Fruit fly (Drosophila melanogaster) whole organism, embryonic: ENCODE measurements around the gene Sec20.

Experiments used
- CG10209 ChIP-seq: fragments of 200-800 bp; sonication (Bioruptor generic); optimal IDR thresholded peaks from 3 replicates; lab custom pipeline; 2017; ENCODE audit warnings: missing biosample characterization, mild to moderate bottlenecking, missing genetic modification characterization, missing genetic modification reagents
- CG10366 ChIP-seq: fragments of 200-800 bp; sonication (Bioruptor generic); IDR thresholded peaks from 2 replicates; pipeline ENCODE4 v1.3.6; 2022; ENCODE audit warnings: missing biosample characterization, missing genetic modification characterization
- CG10543 ChIP-seq: fragments of 200-800 bp; sonication (Bioruptor generic); optimal IDR thresholded peaks from 3 replicates; lab custom pipeline; 2017; ENCODE audit warnings: missing biosample characterization, mild to moderate bottlenecking, missing genetic modification characterization, moderate library complexity
- CG13123 ChIP-seq: fragments of 200-800 bp; sonication (Bioruptor generic); optimal IDR thresholded peaks from 2 replicates; lab custom pipeline; 2016; ENCODE audit warnings: missing biosample characterization, missing genetic modification characterization
- CG13894 ChIP-seq: fragments of 200-800 bp; sonication (Bioruptor generic); optimal IDR thresholded peaks from 3 replicates; lab custom pipeline; 2018; ENCODE audit warnings: missing biosample characterization, mild to moderate bottlenecking, missing genetic modification characterization, moderate library complexity
- CG14860 ChIP-seq: fragments of 200-800 bp; sonication (Bioruptor generic); IDR thresholded peaks from 3 replicates; pipeline ENCODE4 v1.3.6; 2022; ENCODE audit warnings: missing biosample characterization, missing genetic modification characterization; ENCODE audit not compliant: partially characterized antibody
- CG17328 ChIP-seq: fragments of 200-800 bp; sonication (Bioruptor generic); IDR thresholded peaks from 2 replicates; pipeline ENCODE4 v1.3.6; 2022; ENCODE audit warnings: missing biosample characterization, missing genetic modification characterization
- CG17385 ChIP-seq: fragments of 200-800 bp; sonication (Bioruptor generic); optimal IDR thresholded peaks from 3 replicates; lab custom pipeline; 2018; ENCODE audit warnings: missing biosample characterization, mild to moderate bottlenecking, missing genetic modification characterization
- CG17912 ChIP-seq: fragments of 200-800 bp; sonication (Bioruptor generic); optimal IDR thresholded peaks from 2 replicates; lab custom pipeline; 2018; ENCODE audit warnings: missing biosample characterization, mild to moderate bottlenecking, missing genetic modification characterization
- CG18599 ChIP-seq: fragments of 200-800 bp; sonication (Bioruptor generic); optimal IDR thresholded peaks from 3 replicates; lab custom pipeline; 2017; ENCODE audit warnings: missing biosample characterization, missing genetic modification characterization, mild to moderate bottlenecking, moderate library complexity, missing genetic modification reagents
- CG2116 ChIP-seq: fragments of 200-800 bp; sonication (Bioruptor generic); optimal IDR thresholded peaks from 3 replicates; lab custom pipeline; 2018; ENCODE audit warnings: missing biosample characterization, mild to moderate bottlenecking, missing genetic modification characterization
- CG33557 ChIP-seq: fragments of 200-800 bp; sonication (Bioruptor generic); optimal IDR thresholded peaks from 2 replicates; lab custom pipeline; 2019; ENCODE audit warnings: missing biosample characterization, mild to moderate bottlenecking, missing genetic modification characterization, moderate library complexity
- CG34376 ChIP-seq: fragments of 200-800 bp; sonication (Bioruptor generic); optimal IDR thresholded peaks from 2 replicates; lab custom pipeline; 2018; ENCODE audit warnings: missing biosample characterization, mild to moderate bottlenecking, missing genetic modification characterization
- CG4404 ChIP-seq: fragments of 200-800 bp; sonication (Bioruptor generic); IDR thresholded peaks from 2 replicates; pipeline ENCODE4 v1.3.6; 2022; ENCODE audit warnings: missing biosample characterization, missing genetic modification characterization
- CG5953 ChIP-seq: fragments of 200-800 bp; sonication (Bioruptor generic); IDR thresholded peaks from 2 replicates; pipeline ENCODE4 v1.3.6; 2022; ENCODE audit warnings: missing biosample characterization, missing genetic modification characterization
- CG9797 ChIP-seq: fragments of 200-800 bp; sonication (Bioruptor generic); optimal IDR thresholded peaks from 3 replicates; lab custom pipeline; 2018; ENCODE audit warnings: missing biosample characterization, mild to moderate bottlenecking, missing genetic modification characterization
- Dbx ChIP-seq: fragments of 200-800 bp; sonication (Bioruptor generic); IDR thresholded peaks from 3 replicates; pipeline ENCODE4 v1.3.6; 2022; ENCODE audit warnings: missing biosample characterization, missing genetic modification characterization
- Dip2 ChIP-seq: fragments of 200-800 bp; sonication (Bioruptor generic); IDR thresholded peaks from 2 replicates; pipeline ENCODE4 v1.3.6; 2022; ENCODE audit warnings: missing biosample characterization, missing genetic modification characterization
- Elba2 ChIP-seq: fragments of 200-800 bp; sonication (Bioruptor generic); optimal IDR thresholded peaks from 3 replicates; lab custom pipeline; 2016; ENCODE audit warnings: missing biosample characterization, missing genetic modification characterization
- Fer3 ChIP-seq: fragments of 200-800 bp; sonication (Bioruptor generic); optimal IDR thresholded peaks from 2 replicates; lab custom pipeline; 2018; ENCODE audit warnings: missing biosample characterization, mild to moderate bottlenecking, missing genetic modification characterization, moderate library complexity
- GATAe ChIP-seq: fragments of 200-800 bp; sonication (Bioruptor generic); conservative IDR thresholded peaks from 2 replicates; pipeline ENCODE4 v1.3.6; 2022; ENCODE audit warnings: missing biosample characterization, missing genetic modification characterization
- H15 ChIP-seq: fragments of 200-800 bp; sonication (Bioruptor generic); IDR thresholded peaks from 3 replicates; pipeline ENCODE4 v1.3.6; 2022; ENCODE audit warnings: missing biosample characterization, missing genetic modification characterization
- HmgZ ChIP-seq: fragments of 200-800 bp; sonication (Bioruptor generic); optimal IDR thresholded peaks from 2 replicates; lab custom pipeline; 2018; ENCODE audit warnings: missing biosample characterization, mild to moderate bottlenecking, missing genetic modification characterization
- Hmr ChIP-seq: fragments of 200-800 bp; sonication (Bioruptor generic); optimal IDR thresholded peaks from 3 replicates; lab custom pipeline; 2017; ENCODE audit warnings: mild to moderate bottlenecking, missing biosample characterization, missing genetic modification reagents, missing genetic modification characterization
- NFAT ChIP-seq: fragments of 200-800 bp; sonication (Bioruptor generic); IDR thresholded peaks from 2 replicates; pipeline ENCODE4 v1.3.6; 2022; ENCODE audit warnings: missing biosample characterization, missing genetic modification characterization
- Poxn ChIP-seq: fragments of 200-800 bp; sonication (Bioruptor generic); IDR thresholded peaks from 2 replicates; pipeline ENCODE4 v1.3.6; 2022; ENCODE audit warnings: missing biosample characterization, missing genetic modification characterization
- Rfx ChIP-seq: fragments of 200-800 bp; sonication (Bioruptor generic); IDR thresholded peaks from 2 replicates; pipeline ENCODE4 v1.3.6; 2022; ENCODE audit warnings: missing biosample characterization, missing genetic modification characterization
- Sin3A ChIP-seq: fragments of >200 bp; optimal IDR thresholded peaks from 2 replicates; lab custom pipeline; 2018
- Ssrp ChIP-seq: fragments of 200-800 bp; sonication (Bioruptor generic); optimal IDR thresholded peaks from 2 replicates; lab custom pipeline; 2018; ENCODE audit warnings: missing biosample characterization, mild to moderate bottlenecking, missing genetic modification characterization, moderate library complexity
- ac ChIP-seq: fragments of 200-800 bp; sonication (Bioruptor generic); optimal IDR thresholded peaks from 3 replicates; lab custom pipeline; 2017; ENCODE audit warnings: missing biosample characterization, mild to moderate bottlenecking, missing genetic modification characterization
- ash1 ChIP-seq: fragments of 200-800 bp; sonication (Bioruptor generic); optimal IDR thresholded peaks from 2 replicates; lab custom pipeline; 2018; ENCODE audit warnings: missing biosample characterization, mild to moderate bottlenecking, missing genetic modification characterization
- bcd ChIP-seq: fragments of 200-800 bp; sonication (Bioruptor generic); optimal IDR thresholded peaks from 2 replicates; lab custom pipeline; 2017; ENCODE audit warnings: missing biosample characterization, mild to moderate bottlenecking, missing genetic modification characterization
- ci ChIP-seq: fragments of 200-800 bp; sonication (Bioruptor generic); IDR thresholded peaks from 3 replicates; pipeline ENCODE4 v1.3.6; 2022; ENCODE audit warnings: missing biosample characterization, missing genetic modification characterization
- dimm ChIP-seq: fragments of 200-800 bp; sonication (Bioruptor generic); IDR thresholded peaks from 2 replicates; pipeline ENCODE4 v1.3.6; 2022; ENCODE audit warnings: missing biosample characterization, missing genetic modification characterization
- dmrt11E ChIP-seq: fragments of 200-800 bp; sonication (Bioruptor generic); optimal IDR thresholded peaks from 3 replicates; lab custom pipeline; 2018; ENCODE audit warnings: missing biosample characterization, mild to moderate bottlenecking, missing genetic modification characterization, moderate library complexity
- dmrt99B ChIP-seq: fragments of 200-800 bp; sonication (Bioruptor generic); optimal IDR thresholded peaks from 2 replicates; lab custom pipeline; 2018; ENCODE audit warnings: missing biosample characterization, mild to moderate bottlenecking, missing genetic modification characterization, moderate library complexity
- ems ChIP-seq: fragments of 200-800 bp; sonication (Bioruptor generic); optimal IDR thresholded peaks from 3 replicates; lab custom pipeline; 2016; ENCODE audit warnings: missing biosample characterization, missing genetic modification characterization
- exex ChIP-seq: fragments of 200-800 bp; sonication (Bioruptor generic); optimal IDR thresholded peaks from 4 replicates; lab custom pipeline; 2018; ENCODE audit warnings: missing biosample characterization, mild to moderate bottlenecking, missing genetic modification characterization, moderate library complexity
- hbn ChIP-seq: fragments of 200-800 bp; sonication (Bioruptor generic); IDR thresholded peaks from 2 replicates; pipeline ENCODE4 v1.3.6; 2022; ENCODE audit warnings: missing biosample characterization, missing genetic modification characterization; ENCODE audit not compliant: partially characterized antibody
- inv ChIP-seq: fragments of 200-800 bp; sonication (Bioruptor generic); IDR thresholded peaks from 2 replicates; pipeline ENCODE4 v1.3.6; 2022; ENCODE audit warnings: missing biosample characterization, missing genetic modification characterization; ENCODE audit not compliant: partially characterized antibody
- kay ChIP-seq: fragments of 200-800 bp; sonication (Bioruptor generic); optimal IDR thresholded peaks from 2 replicates; lab custom pipeline; 2016; ENCODE audit warnings: missing biosample characterization, missing genetic modification characterization
- maf-S ChIP-seq: fragments of 200-800 bp; sonication (Bioruptor generic); optimal IDR thresholded peaks from 2 replicates; lab custom pipeline; 2016; ENCODE audit warnings: missing biosample characterization, missing genetic modification characterization
- odd ChIP-seq: fragments of 200-800 bp; sonication (Bioruptor generic); optimal IDR thresholded peaks from 2 replicates; lab custom pipeline; 2017; ENCODE audit warnings: missing biosample characterization, mild to moderate bottlenecking, missing genetic modification characterization
- onecut ChIP-seq: fragments of 200-800 bp; sonication (Bioruptor generic); IDR thresholded peaks from 2 replicates; pipeline ENCODE4 v1.3.6; 2022; ENCODE audit warnings: missing biosample characterization, missing genetic modification characterization
- peb ChIP-seq: fragments of 200-800 bp; sonication (Bioruptor generic); IDR thresholded peaks from 2 replicates; pipeline ENCODE4 v1.3.6; 2022; ENCODE audit warnings: missing biosample characterization, missing genetic modification characterization
- pfk ChIP-seq: fragments of 200-800 bp; sonication (Bioruptor generic); optimal IDR thresholded peaks from 2 replicates; lab custom pipeline; 2018; ENCODE audit warnings: missing biosample characterization, mild to moderate bottlenecking, missing genetic modification characterization, moderate library complexity
- pho ChIP-seq: fragments of 200-800 bp; sonication (Bioruptor generic); optimal IDR thresholded peaks from 2 replicates; lab custom pipeline; 2016; ENCODE audit warnings: missing biosample characterization, missing genetic modification characterization
- ranshi ChIP-seq: fragments of 200-800 bp; sonication (Bioruptor generic); IDR thresholded peaks from 2 replicates; pipeline ENCODE4 v1.3.6; 2022; ENCODE audit warnings: missing biosample characterization, missing genetic modification characterization
- ro ChIP-seq: fragments of 200-800 bp; sonication (Bioruptor generic); IDR thresholded peaks from 2 replicates; pipeline ENCODE4 v1.3.6; 2022; ENCODE audit warnings: missing biosample characterization, missing genetic modification characterization
- sens ChIP-seq: fragments of 200-800 bp; sonication (Bioruptor generic); peaks from one replicate; lab custom pipeline; 2016; ENCODE audit warnings: missing biosample characterization, missing genetic modification characterization
- unc-4 ChIP-seq: fragments of 200-800 bp; sonication (Bioruptor generic); IDR thresholded peaks from 2 replicates; pipeline ENCODE4 v1.3.6; 2022; ENCODE audit warnings: missing biosample characterization, missing genetic modification characterization; ENCODE audit not compliant: partially characterized antibody

The Sec20 gene

dm6 chr3R:5791497-5791896, 32.8 kb downstream of the Sec20 start, which contains the start of gene Hpf1 (continued):
- peak; percentile 86 for TF ChIP-seq CG17912 (GFP tag; lab: Kevin White, UChicago)
- no peak for TF ChIP-seq CG14860 (GFP tag; lab: Robert Waterston, UW)
- TF ChIP-seq ro (GFP tag; lab: Robert Waterston, UW): peak; percentile 92
- TF ChIP-seq maf-S (GFP tag; lab: Kevin White, UChicago): peak; percentile 98
- peak; percentile 98 for TF ChIP-seq ci (GFP tag; lab: Robert Waterston, UW)
- peak; percentile 95 for TF ChIP-seq Poxn
- peak; percentile 98 for TF ChIP-seq Dbx (GFP tag; lab: Robert Waterston, UW)
- TF ChIP-seq unc-4 (GFP tag; lab: Robert Waterston, UW): no peak
- peak; percentile 97 for TF ChIP-seq NFAT (GFP tag; lab: Robert Waterston, UW)
- TF ChIP-seq pfk: peak; percentile 51
- TF ChIP-seq inv (GFP tag; lab: Robert Waterston, UW): no peak
- TF ChIP-seq onecut: peak; percentile 90
- TF ChIP-seq ems (GFP tag; lab: Kevin White, UChicago): peak; percentile 99
- no peak for TF ChIP-seq Sin3A
- peak; percentile 99 for TF ChIP-seq HmgZ (tag; lab: Kevin White, UChicago)
- peak; percentile 78 for TF ChIP-seq Elba2 (GFP tag; lab: Kevin White, UChicago)
- TF ChIP-seq ac (GFP tag; lab: Kevin White, UChicago): peak; percentile 86
- TF ChIP-seq ash1 (GFP tag; lab: Kevin White, UChicago): peak; percentile 85
- peak; percentile 98 for TF ChIP-seq CG13894
- TF ChIP-seq hbn (GFP tag; lab: Robert Waterston, UW): no peak
- TF ChIP-seq exex (tag; lab: Kevin White, UChicago): peak; percentile 92
- peak; percentile 98 for TF ChIP-seq bcd (GFP tag; lab: Kevin White, UChicago)
- peak; percentile 99 for TF ChIP-seq Hmr (GFP tag; lab: Kevin White, UChicago)
- peak; percentile 99 for TF ChIP-seq CG17385
- peak; percentile 29 for TF ChIP-seq CG9797 (GFP tag; lab: Kevin White, UChicago)
- peak; percentile 96 for TF ChIP-seq CG17328 (GFP tag; lab: Robert Waterston, UW)
- TF ChIP-seq CG33557: peak; percentile 89
- TF ChIP-seq Ssrp: peak; percentile 97
- peak; percentile 97 for TF ChIP-seq CG10366 (GFP tag; lab: Robert Waterston, UW)
- peak; percentile 96 for TF ChIP-seq GATAe (GFP tag; lab: Robert Waterston, UW)
- TF ChIP-seq CG18599: peak; percentile 99
- TF ChIP-seq H15 (GFP tag; lab: Robert Waterston, UW): peak; percentile 97
- peak; percentile 95 for TF ChIP-seq CG13123 (GFP tag; lab: Kevin White, UChicago)
- peak; percentile 98 for TF ChIP-seq CG34376 (GFP tag; lab: Kevin White, UChicago)
- TF ChIP-seq pho (GFP tag; lab: Kevin White, UChicago): peak; percentile 99
- TF ChIP-seq CG5953 (GFP tag; lab: Robert Waterston, UW): peak; percentile 93
- TF ChIP-seq sens: peak; percentile 100
- peak; percentile 98 for TF ChIP-seq ranshi (GFP tag; lab: Robert Waterston, UW)
- TF ChIP-seq odd (GFP tag; lab: Kevin White, UChicago): peak; percentile 96
- peak; percentile 96 for TF ChIP-seq dmrt11E (tag; lab: Kevin White, UChicago)
- peak; percentile 95 for TF ChIP-seq CG10543 (GFP tag; lab: Kevin White, UChicago)
- peak; percentile 92 for TF ChIP-seq dimm (GFP tag; lab: Robert Waterston, UW)
- TF ChIP-seq Rfx (GFP tag; lab: Robert Waterston, UW): peak; percentile 99
- peak; percentile 98 for TF ChIP-seq dmrt99B (tag; lab: Kevin White, UChicago)
- peak; percentile 96 for TF ChIP-seq peb (GFP tag; lab: Robert Waterston, UW)
- TF ChIP-seq Fer3 (tag; lab: Kevin White, UChicago): peak; percentile 98
- TF ChIP-seq CG2116 (GFP tag; lab: Kevin White, UChicago): peak; percentile 84
- TF ChIP-seq CG10209 (GFP tag; lab: Kevin White, UChicago): peak; percentile 98
- peak; percentile 96 for TF ChIP-seq kay (GFP tag; lab: Kevin White, UChicago)
- TF ChIP-seq Dip2 (GFP tag; lab: Robert Waterston, UW): peak; percentile 73
- peak; percentile 97 for TF ChIP-seq CG4404
